Worm (Caenorhabditis elegans) whole organism, L3 larva: Measurements from ENCODE around the gene str-204.

ENCODE experiments used
- aly-2 ChIP-seq: fragments of 150-350 bp; optimal IDR thresholded peaks from 2 replicates; lab custom pipeline; 2014; ENCODE audit warnings: missing biosample characterization, missing genetic modification characterization
- ceh-9 ChIP-seq: sonication (generic microtip); optimal IDR thresholded peaks from 2 replicates; lab custom pipeline; 2018; ENCODE audit warnings: missing biosample characterization, missing genetic modification characterization
- egl-27 ChIP-seq: sonication (generic microtip); optimal IDR thresholded peaks from 4 replicates; lab custom pipeline; 2017; ENCODE audit warnings: missing biosample characterization, missing genetic modification reagents, missing genetic modification characterization
- fkh-10 ChIP-seq: sonication (generic microtip); optimal IDR thresholded peaks from 2 replicates; lab custom pipeline; 2017; ENCODE audit warnings: missing biosample characterization, missing genetic modification reagents, missing genetic modification characterization
- fos-1 ChIP-seq: fragments of 150-350 bp; optimal IDR thresholded peaks from 2 replicates; lab custom pipeline; 2014; ENCODE audit warnings: missing biosample characterization, missing genetic modification characterization
- nhr-23 ChIP-seq: fragments of 150-350 bp; optimal IDR thresholded peaks from 2 replicates; lab custom pipeline; 2014; ENCODE audit warnings: missing biosample characterization, missing genetic modification reagents, missing genetic modification characterization
- nhr-28 ChIP-seq: fragments of 150-350 bp; optimal IDR thresholded peaks from 2 replicates; lab custom pipeline; 2014; ENCODE audit warnings: missing biosample characterization, missing genetic modification characterization
- nhr-67 ChIP-seq: fragments of 150-350 bp; optimal IDR thresholded peaks from 2 replicates; lab custom pipeline; 2014; ENCODE audit warnings: missing biosample characterization, missing genetic modification characterization
- sea-2 ChIP-seq: fragments of 150-350 bp; sonication (generic microtip); optimal IDR thresholded peaks from 4 replicates; lab custom pipeline; 2014; ENCODE audit warnings: missing biosample characterization, missing genetic modification reagents, missing genetic modification characterization
- skn-1 ChIP-seq: fragments of 150-350 bp; optimal IDR thresholded peaks from 2 replicates; lab custom pipeline; 2014; ENCODE audit warnings: missing biosample characterization, missing genetic modification characterization
- zag-1 ChIP-seq: fragments of 150-350 bp; optimal IDR thresholded peaks from 2 replicates; lab custom pipeline; 2014; ENCODE audit warnings: missing biosample characterization, missing genetic modification characterization
- ztf-4 ChIP-seq: fragments of 150-350 bp; optimal IDR thresholded peaks from 2 replicates; lab custom pipeline; 2014; ENCODE audit warnings: missing biosample characterization, missing genetic modification characterization

ce11 chrV:7178843-7179242, 19.4 kb downstream of the str-204 start, which contains the start of gene cpsf-2:
- TF ChIP-seq zag-1 (tag; lab: Kevin White, UChicago), result no peak
- no peak for TF ChIP-seq sea-2 (GFP tag; lab: Kevin White, UChicago)
- no peak for TF ChIP-seq nhr-28 (tag; lab: Kevin White, UChicago)
- TF ChIP-seq egl-27 (tag; lab: Kevin White, UChicago), result no peak
- TF ChIP-seq nhr-67 (tag; lab: Kevin White, UChicago), result no peak
- no peak for TF ChIP-seq fkh-10 (GFP tag; lab: Kevin White, UChicago)
- TF ChIP-seq nhr-23, result no peak
- TF ChIP-seq skn-1 (tag; lab: Kevin White, UChicago), result no peak
- TF ChIP-seq ceh-9 (tag; lab: Kevin White, UChicago), result no peak
- TF ChIP-seq aly-2 (tag; lab: Kevin White, UChicago), result no peak
- TF ChIP-seq fos-1 (tag; lab: Kevin White, UChicago), result no peak
- no peak for TF ChIP-seq ztf-4 (tag; lab: Kevin White, UChicago)
